Fruit fly (Drosophila melanogaster) whole organism, embryonic: ENCODE results near the gene dpr20.

Experiments used
- Antp ChIP-seq: fragments of 200-800 bp; sonication (Bioruptor generic); optimal IDR thresholded peaks from 3 replicates; lab custom pipeline; 2016; ENCODE audit warnings: missing biosample characterization, missing genetic modification characterization
- Asciz ChIP-seq: fragments of 200-800 bp; sonication (Bioruptor generic); optimal IDR thresholded peaks from 2 replicates; lab custom pipeline; 2017; ENCODE audit warnings: missing biosample characterization, mild to moderate bottlenecking, missing genetic modification characterization, missing genetic modification reagents
- B-H2 ChIP-seq: fragments of 200-800 bp; sonication (Bioruptor generic); optimal IDR thresholded peaks from 2 replicates; lab custom pipeline; 2018; ENCODE audit warnings: missing biosample characterization, mild to moderate bottlenecking, missing genetic modification characterization
- Bgb ChIP-seq: fragments of 200-800 bp; sonication (Bioruptor generic); IDR thresholded peaks from 2 replicates; pipeline ENCODE4 v1.3.6; 2022; ENCODE audit warnings: missing biosample characterization, missing genetic modification characterization; ENCODE audit not compliant: partially characterized antibody
- CG10366 ChIP-seq: fragments of 200-800 bp; sonication (Bioruptor generic); IDR thresholded peaks from 2 replicates; pipeline ENCODE4 v1.3.6; 2022; ENCODE audit warnings: missing biosample characterization, missing genetic modification characterization
- CG10543 ChIP-seq: fragments of 200-800 bp; sonication (Bioruptor generic); optimal IDR thresholded peaks from 3 replicates; lab custom pipeline; 2017; ENCODE audit warnings: missing biosample characterization, mild to moderate bottlenecking, missing genetic modification characterization, moderate library complexity
- CG11085 ChIP-seq: fragments of 200-800 bp; sonication (Bioruptor generic); IDR thresholded peaks from 2 replicates; pipeline ENCODE4 v1.3.6; 2022; ENCODE audit warnings: missing biosample characterization, missing genetic modification characterization
- CG12155 ChIP-seq: fragments of 200-800 bp; sonication (Bioruptor generic); optimal IDR thresholded peaks from 3 replicates; lab custom pipeline; 2016; ENCODE audit warnings: missing biosample characterization, missing genetic modification characterization
- CG1603 ChIP-seq: fragments of 200-800 bp; sonication (Bioruptor generic); optimal IDR thresholded peaks from 2 replicates; lab custom pipeline; 2019; ENCODE audit warnings: missing biosample characterization, mild to moderate bottlenecking, missing genetic modification characterization, moderate library complexity
- CG16813 ChIP-seq: fragments of 200-800 bp; sonication (Bioruptor generic); IDR thresholded peaks from 3 replicates; pipeline ENCODE4 v1.3.6; 2022; ENCODE audit warnings: missing biosample characterization, missing genetic modification characterization; ENCODE audit not compliant: partially characterized antibody
- CG18011 ChIP-seq: fragments of 200-800 bp; sonication (Bioruptor generic); optimal IDR thresholded peaks from 2 replicates; lab custom pipeline; 2017; ENCODE audit warnings: missing biosample characterization, missing genetic modification characterization, mild to moderate bottlenecking, moderate library complexity, missing genotype
- CG18599 ChIP-seq: fragments of 200-800 bp; sonication (Bioruptor generic); optimal IDR thresholded peaks from 3 replicates; lab custom pipeline; 2017; ENCODE audit warnings: missing biosample characterization, missing genetic modification characterization, mild to moderate bottlenecking, moderate library complexity, missing genetic modification reagents
- CG31441 ChIP-seq: fragments of 200-800 bp; sonication (Bioruptor generic); IDR thresholded peaks from 2 replicates; pipeline ENCODE4 v1.3.6; 2022; ENCODE audit warnings: missing biosample characterization, missing genetic modification characterization
- CG6654 ChIP-seq: fragments of 200-800 bp; sonication (Bioruptor generic); optimal IDR thresholded peaks from 2 replicates; lab custom pipeline; 2017; ENCODE audit warnings: missing biosample characterization, mild to moderate bottlenecking, missing genetic modification characterization
- CG6683 ChIP-seq: fragments of 200-800 bp; sonication (Bioruptor generic); optimal IDR thresholded peaks from 2 replicates; lab custom pipeline; 2017; ENCODE audit warnings: missing biosample characterization, mild to moderate bottlenecking, missing genetic modification characterization, missing genetic modification reagents
- CG6791 ChIP-seq: fragments of 200-800 bp; sonication (Bioruptor generic); IDR thresholded peaks from 3 replicates; pipeline ENCODE4 v1.3.6; 2022; ENCODE audit warnings: missing biosample characterization, missing genetic modification characterization; ENCODE audit not compliant: partially characterized antibody
- CG7963 ChIP-seq: fragments of 200-800 bp; sonication (Bioruptor generic); IDR thresholded peaks from 3 replicates; pipeline ENCODE4 v1.3.6; 2022; ENCODE audit warnings: missing biosample characterization, missing genetic modification characterization; ENCODE audit not compliant: partially characterized antibody
- CG9727 ChIP-seq: fragments of 200-800 bp; sonication (Bioruptor generic); optimal IDR thresholded peaks from 3 replicates; lab custom pipeline; 2017; ENCODE audit warnings: missing biosample characterization, mild to moderate bottlenecking, missing genetic modification characterization
- CrebB ChIP-seq: fragments of 200-800 bp; sonication (Bioruptor generic); optimal IDR thresholded peaks from 3 replicates; lab custom pipeline; 2018; ENCODE audit warnings: missing biosample characterization, mild to moderate bottlenecking, missing genetic modification characterization
- Doc2 ChIP-seq: fragments of 200-800 bp; sonication (Bioruptor generic); IDR thresholded peaks from 2 replicates; pipeline ENCODE4 v1.3.6; 2022; ENCODE audit warnings: missing biosample characterization, missing genetic modification characterization
- Dref ChIP-seq: fragments of 200-800 bp; sonication (Bioruptor generic); IDR thresholded peaks from 2 replicates; pipeline ENCODE4 v1.3.6; 2022; ENCODE audit warnings: missing biosample characterization, missing genetic modification characterization
- ERR ChIP-seq: fragments of 200-800 bp; sonication (Bioruptor generic); optimal IDR thresholded peaks from 2 replicates; lab custom pipeline; 2016; ENCODE audit warnings: missing biosample characterization, missing genetic modification characterization
- Max ChIP-seq: fragments of 200-800 bp; sonication (Bioruptor generic); optimal IDR thresholded peaks from 2 replicates; lab custom pipeline; 2016; ENCODE audit warnings: missing biosample characterization, mild to moderate bottlenecking, missing genetic modification characterization
- NFAT ChIP-seq: fragments of 200-800 bp; sonication (Bioruptor generic); IDR thresholded peaks from 2 replicates; pipeline ENCODE4 v1.3.6; 2022; ENCODE audit warnings: missing biosample characterization, missing genetic modification characterization
- Sox102F ChIP-seq: fragments of 200-800 bp; sonication (Bioruptor generic); optimal IDR thresholded peaks from 2 replicates; lab custom pipeline; 2018; ENCODE audit warnings: missing biosample characterization, mild to moderate bottlenecking, missing genetic modification characterization, moderate library complexity
- ac ChIP-seq: fragments of 200-800 bp; sonication (Bioruptor generic); optimal IDR thresholded peaks from 3 replicates; lab custom pipeline; 2017; ENCODE audit warnings: missing biosample characterization, mild to moderate bottlenecking, missing genetic modification characterization
- bbx ChIP-seq: fragments of 200-800 bp; sonication (Bioruptor generic); IDR thresholded peaks from 2 replicates; pipeline ENCODE4 v1.3.6; 2022; ENCODE audit warnings: missing biosample characterization, missing genetic modification characterization; ENCODE audit not compliant: partially characterized antibody
- chinmo ChIP-seq: fragments of 200-800 bp; sonication (Bioruptor generic); IDR thresholded peaks from 4 replicates; pipeline ENCODE4 v1.3.6; 2022; ENCODE audit warnings: missing biosample characterization, missing genetic modification characterization; ENCODE audit not compliant: partially characterized antibody
- dmrt99B ChIP-seq: fragments of 200-800 bp; sonication (Bioruptor generic); optimal IDR thresholded peaks from 2 replicates; lab custom pipeline; 2018; ENCODE audit warnings: missing biosample characterization, mild to moderate bottlenecking, missing genetic modification characterization, moderate library complexity
- emc ChIP-seq: fragments of 200-800 bp; sonication (Bioruptor generic); optimal IDR thresholded peaks from 2 replicates; lab custom pipeline; 2016; ENCODE audit warnings: missing biosample characterization, missing genetic modification characterization
- ems ChIP-seq: fragments of 200-800 bp; sonication (Bioruptor generic); optimal IDR thresholded peaks from 3 replicates; lab custom pipeline; 2016; ENCODE audit warnings: missing biosample characterization, missing genetic modification characterization
- exex ChIP-seq: fragments of 200-800 bp; sonication (Bioruptor generic); optimal IDR thresholded peaks from 4 replicates; lab custom pipeline; 2018; ENCODE audit warnings: missing biosample characterization, mild to moderate bottlenecking, missing genetic modification characterization, moderate library complexity
- fd102C ChIP-seq: fragments of 200-800 bp; sonication (Bioruptor generic); optimal IDR thresholded peaks from 2 replicates; lab custom pipeline; 2018; ENCODE audit warnings: missing biosample characterization, mild to moderate bottlenecking, missing genetic modification characterization, moderate library complexity
- fd64A ChIP-seq: fragments of 200-800 bp; sonication (Bioruptor generic); optimal IDR thresholded peaks from 3 replicates; lab custom pipeline; 2018; ENCODE audit warnings: missing biosample characterization, mild to moderate bottlenecking, missing genetic modification characterization
- gcm ChIP-seq: fragments of 200-800 bp; sonication (Bioruptor generic); optimal IDR thresholded peaks from 2 replicates; lab custom pipeline; 2019; ENCODE audit warnings: missing biosample characterization, mild to moderate bottlenecking, missing genetic modification characterization, moderate library complexity
- grau ChIP-seq: fragments of 200-800 bp; optimal IDR thresholded peaks from 3 replicates; lab custom pipeline; 2019; ENCODE audit warnings: missing biosample characterization, mild to moderate bottlenecking, missing genetic modification characterization, moderate library complexity
- h ChIP-seq: fragments of >200 bp; optimal IDR thresholded peaks from 2 replicates; lab custom pipeline; 2017
- inv ChIP-seq: fragments of 200-800 bp; sonication (Bioruptor generic); IDR thresholded peaks from 2 replicates; pipeline ENCODE4 v1.3.6; 2022; ENCODE audit warnings: missing biosample characterization, missing genetic modification characterization; ENCODE audit not compliant: partially characterized antibody
- jigr1 ChIP-seq: fragments of 200-800 bp; sonication (Bioruptor generic); IDR thresholded peaks from 3 replicates; pipeline ENCODE4 v1.3.6; 2022; ENCODE audit warnings: missing biosample characterization, missing genetic modification characterization
- knrl ChIP-seq: fragments of 200-800 bp; sonication (Bioruptor generic); IDR thresholded peaks from 3 replicates; pipeline ENCODE4 v1.3.6; 2022; ENCODE audit warnings: missing biosample characterization, missing genetic modification characterization; ENCODE audit not compliant: partially characterized antibody
- nerfin-1 ChIP-seq: fragments of 200-800 bp; sonication (Bioruptor generic); optimal IDR thresholded peaks from 3 replicates; lab custom pipeline; 2019; ENCODE audit warnings: missing biosample characterization, mild to moderate bottlenecking, missing genetic modification characterization, moderate library complexity
- nerfin-2 ChIP-seq: fragments of 200-800 bp; sonication (Bioruptor generic); IDR thresholded peaks from 2 replicates; pipeline ENCODE4 v1.3.6; 2022; ENCODE audit warnings: missing biosample characterization, missing genetic modification characterization; ENCODE audit not compliant: partially characterized antibody
- nom ChIP-seq: fragments of 200-800 bp; sonication (Bioruptor generic); optimal IDR thresholded peaks from 2 replicates; lab custom pipeline; 2017; ENCODE audit warnings: missing biosample characterization, missing genetic modification characterization, mild to moderate bottlenecking, moderate library complexity, missing genetic modification reagents
- pb ChIP-seq: fragments of 200-800 bp; sonication (Bioruptor generic); optimal IDR thresholded peaks from 3 replicates; lab custom pipeline; 2016; ENCODE audit warnings: missing biosample characterization, missing genetic modification characterization
- pzg ChIP-seq: fragments of 200-800 bp; sonication (Bioruptor generic); optimal IDR thresholded peaks from 3 replicates; lab custom pipeline; 2018; ENCODE audit warnings: missing biosample characterization, mild to moderate bottlenecking, missing genetic modification characterization, moderate library complexity
- slou ChIP-seq: fragments of 200-800 bp; sonication (Bioruptor generic); optimal IDR thresholded peaks from 3 replicates; lab custom pipeline; 2016; ENCODE audit warnings: missing biosample characterization, missing genetic modification characterization
- ssp ChIP-seq: fragments of 200-800 bp; sonication (Bioruptor generic); IDR thresholded peaks from 2 replicates; pipeline ENCODE4 v1.3.6; 2022; ENCODE audit warnings: missing biosample characterization, missing genetic modification characterization

The dpr20 gene

DNA sequence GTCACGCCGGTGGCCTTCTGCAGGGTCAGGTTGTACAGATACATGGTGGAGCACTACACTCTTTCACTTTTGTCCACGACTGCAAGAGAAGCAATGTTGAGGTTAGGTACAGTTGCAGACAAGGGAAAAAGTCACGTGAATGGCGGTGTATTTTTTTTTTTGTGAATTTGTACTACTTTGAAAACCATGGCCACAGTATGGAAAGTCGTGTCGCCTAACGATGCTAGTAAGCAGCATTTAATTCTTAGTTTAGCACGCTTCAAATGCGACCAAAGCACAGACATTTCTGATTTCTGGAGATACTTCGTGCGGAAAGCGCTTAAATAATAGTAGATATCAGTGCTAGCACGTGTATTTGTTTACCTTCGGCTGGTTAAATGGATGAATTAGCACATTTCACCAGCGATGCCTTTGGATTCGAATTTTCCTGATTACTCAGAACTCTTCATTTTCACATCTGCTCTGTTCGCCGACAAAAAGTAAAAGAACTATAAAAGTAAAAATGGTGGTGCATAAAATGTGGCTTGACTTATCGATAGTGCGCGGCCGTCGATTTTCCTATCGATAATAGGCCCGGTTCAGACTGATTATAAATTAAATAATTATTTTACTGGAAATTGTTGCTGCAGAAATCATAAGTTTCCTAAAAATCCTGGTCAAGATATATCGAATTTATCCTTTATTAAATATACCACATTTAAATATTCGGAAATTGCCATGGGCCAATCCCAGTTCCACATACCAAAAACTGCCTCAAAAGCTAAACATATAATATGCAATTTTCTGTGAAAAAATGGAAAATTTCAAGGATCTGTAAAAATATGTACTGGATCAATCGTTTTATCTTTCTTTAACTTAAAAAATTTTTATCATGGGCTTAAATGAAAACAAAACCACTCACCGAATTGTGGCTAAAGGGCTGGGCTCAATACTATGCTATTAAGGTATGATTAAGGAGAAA lies 23.9 kb downstream of the dpr20 start, which contains the start of gene Sf3b3 (continued):
- TF ChIP-seq ssp (GFP tag; lab: Robert Waterston, UW) (peak; percentile 78), CG11085 (GFP tag; lab: Robert Waterston, UW) (no peak), Dref (GFP tag; lab: Robert Waterston, UW) (peak; percentile 84), CG7963 (peak; percentile 60; the same call in 1 of the 3 replicates), CG6791 (GFP tag; lab: Robert Waterston, UW) (peak; percentile 80), CG16813 (GFP tag; lab: Robert Waterston, UW) (peak; percentile 54), exex (no peak), B-H2 (GFP tag; lab: Kevin White, UChicago) (no peak), gcm (no peak), CG10366 (no peak), ems (no peak), CG18599 (GFP tag; lab: Kevin White, UChicago) (no peak), nerfin-1 (tag; lab: Kevin White, UChicago) (no peak), slou (GFP tag; lab: Kevin White, UChicago) (no peak), knrl (GFP tag; lab: Robert Waterston, UW) (peak; percentile 55), pb (GFP tag; lab: Kevin White, UChicago) (no peak), emc (GFP tag; lab: Kevin White, UChicago) (no peak), CG9727 (GFP tag; lab: Kevin White, UChicago) (peak; percentile 56), ERR (GFP tag; lab: Kevin White, UChicago) (no peak), Doc2 (GFP tag; lab: Robert Waterston, UW) (no peak), CrebB (tag; lab: Kevin White, UChicago) (no peak), dmrt99B (tag; lab: Kevin White, UChicago) (no peak), CG6654 (GFP tag; lab: Kevin White, UChicago) (no peak), ac (GFP tag; lab: Kevin White, UChicago) (no peak), Asciz (GFP tag; lab: Kevin White, UChicago) (peak; percentile 6), chinmo (GFP tag; lab: Robert Waterston, UW) (0 out of 4 replicates have a peak, but pooled peaks have one; percentile 10), inv (GFP tag; lab: Robert Waterston, UW) (peak; percentile 60; the same call in 1 of the 2 replicates), CG10543 (GFP tag; lab: Kevin White, UChicago) (no peak), CG1603 (tag; lab: Kevin White, UChicago) (peak; percentile 10), NFAT (peak; percentile 54), Bgb (GFP tag; lab: Robert Waterston, UW) (peak; percentile 73), fd64A (GFP tag; lab: Kevin White, UChicago) (no peak), pzg (GFP tag; lab: Kevin White, UChicago) (peak; percentile 49), CG31441 (GFP tag; lab: Robert Waterston, UW) (peak; percentile 19; the same call in 1 of the 2 replicates), jigr1 (GFP tag; lab: Robert Waterston, UW) (peak; percentile 31; the same call in 1 of the 3 replicates), nerfin-2 (GFP tag; lab: Robert Waterston, UW) (no peak), h (lab: Kevin White, UChicago) (no peak), CG12155 (GFP tag; lab: Kevin White, UChicago) (no peak), fd102C (GFP tag; lab: Kevin White, UChicago) (no peak), nom (GFP tag; lab: Kevin White, UChicago) (peak; percentile 68), bbx (GFP tag; lab: Robert Waterston, UW) (peak; percentile 83), CG18011 (GFP tag; lab: Kevin White, UChicago) (no peak), Sox102F (no peak), CG6683 (GFP tag; lab: Kevin White, UChicago) (no peak), grau (tag; lab: Kevin White, UChicago) (no peak), Antp (no peak), Max (GFP tag; lab: Kevin White, UChicago) (no peak)
